Worm (Caenorhabditis elegans) whole organism, mixed stage, embryonic: ENCODE results near the gene C08E3.14.

Experiments used
- elt-1 ChIP-seq: sonication (generic microtip); optimal IDR thresholded peaks from 2 replicates; lab custom pipeline; 2017; ENCODE audit warnings: missing genetic modification characterization, mild to moderate bottlenecking, missing compliant biosample characterization, antibody characterized with exemption, moderate library complexity, borderline replicate concordance; ENCODE audit not compliant: insufficient read depth
- lin-13 ChIP-seq: fragments of 150-350 bp; optimal IDR thresholded peaks from 2 replicates; lab custom pipeline; 2014; ENCODE audit warnings: missing biosample characterization, missing genetic modification characterization
- lsy-2 ChIP-seq: fragments of 150-350 bp; optimal IDR thresholded peaks from 2 replicates; lab custom pipeline; 2014; ENCODE audit warnings: missing biosample characterization, missing genetic modification characterization
- mep-1 ChIP-seq: fragments of 150-350 bp; optimal IDR thresholded peaks from 2 replicates; lab custom pipeline; 2017; ENCODE audit warnings: missing biosample characterization, missing genetic modification reagents, missing genetic modification characterization, inconsistent platforms
- nhr-28 ChIP-seq: fragments of 150-350 bp; optimal IDR thresholded peaks from 2 replicates; lab custom pipeline; 2014; ENCODE audit warnings: missing biosample characterization, missing genetic modification characterization
- nhr-76 ChIP-seq: sonication (generic microtip); optimal IDR thresholded peaks from 2 replicates; lab custom pipeline; 2017; ENCODE audit warnings: missing biosample characterization, missing genetic modification characterization
- pha-4 ChIP-seq: fragments of 150-350 bp; optimal IDR thresholded peaks from 2 replicates; lab custom pipeline; 2018; ENCODE audit warnings: missing biosample characterization, missing genetic modification reagents, missing genetic modification characterization
- snpc-4 ChIP-seq: fragments of 150-350 bp; optimal IDR thresholded peaks from 2 replicates; lab custom pipeline; 2014; ENCODE audit warnings: missing biosample characterization, missing genetic modification characterization
- sptf-1 ChIP-seq: sonication (generic microtip); optimal IDR thresholded peaks from 2 replicates; lab custom pipeline; 2017; ENCODE audit warnings: mild to moderate bottlenecking, missing genetic modification characterization, moderate library complexity, missing compliant biosample characterization
- unc-39 ChIP-seq: fragments of 150-350 bp; optimal IDR thresholded peaks from 2 replicates; lab custom pipeline; 2014; ENCODE audit warnings: missing biosample characterization, missing genetic modification characterization
- unc-62 ChIP-seq: fragments of 150-350 bp; optimal IDR thresholded peaks from 2 replicates; lab custom pipeline; 2014; ENCODE audit warnings: missing biosample characterization, missing genetic modification reagents, missing genetic modification characterization
- ztf-11 ChIP-seq: fragments of 150-350 bp; optimal IDR thresholded peaks from 2 replicates; lab custom pipeline; 2014; ENCODE audit warnings: missing biosample characterization, missing genetic modification characterization

DNA sequence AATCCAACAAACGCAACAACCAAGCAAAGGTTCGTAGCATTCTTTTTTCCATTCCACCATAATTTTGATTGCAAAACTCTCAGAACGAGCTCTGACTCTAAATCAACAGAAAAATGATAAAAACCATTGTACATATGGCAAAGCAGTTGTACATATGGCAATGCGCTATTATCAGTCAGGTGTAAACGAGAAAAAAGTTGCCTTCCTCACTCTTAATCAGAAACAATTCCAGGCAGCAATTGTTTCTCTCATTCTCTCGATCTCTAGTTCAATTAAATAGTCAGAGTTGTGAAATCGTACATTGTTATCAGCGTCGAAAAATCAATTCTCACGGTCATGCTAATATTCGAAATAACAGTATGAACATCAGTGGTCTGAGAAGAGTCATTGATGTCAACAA, 4.0 kb upstream of the C08E3.14 start:
- TF ChIP-seq lsy-2 = no peak
- no peak for TF ChIP-seq nhr-76 (tag; lab: Kevin White, UChicago)
- no peak for TF ChIP-seq elt-1 (tag; lab: Kevin White, UChicago)
- TF ChIP-seq unc-39 = no peak
- TF ChIP-seq mep-1 = no peak
- TF ChIP-seq snpc-4 = no peak
- TF ChIP-seq lin-13 (tag; lab: Kevin White, UChicago) = no peak
- no peak for TF ChIP-seq nhr-28
- no peak for TF ChIP-seq ztf-11 (tag; lab: Kevin White, UChicago)
- no peak for TF ChIP-seq sptf-1 (tag; lab: Kevin White, UChicago)
- no peak for TF ChIP-seq unc-62
- TF ChIP-seq pha-4 (tag; lab: Kevin White, UChicago) = no peak
